Worm (Caenorhabditis elegans) whole organism, L1 larva: Measurements from ENCODE around the gene srxa-6.

Source experiments
- blmp-1 ChIP-seq: fragments of 150-350 bp; optimal IDR thresholded peaks from 2 replicates; lab custom pipeline; 2014; ENCODE audit warnings: missing biosample characterization, missing genetic modification characterization
- efl-3 ChIP-seq: fragments of 200-800 bp; sonication (Bioruptor generic); optimal IDR thresholded peaks from 2 replicates; lab custom pipeline; 2018; ENCODE audit warnings: mild to moderate bottlenecking, missing genetic modification characterization, missing compliant biosample characterization
- lir-3 ChIP-seq: sonication (generic microtip); optimal IDR thresholded peaks from 2 replicates; lab custom pipeline; 2016; ENCODE audit warnings: mild to moderate bottlenecking, missing genetic modification characterization, moderate library complexity, missing compliant biosample characterization; ENCODE audit not compliant: poor library complexity
- mdl-1 ChIP-seq, 2 experiments: fragments of 150-350 bp; optimal IDR thresholded peaks; 2 replicates each; lab custom pipeline; 2014 to 2017; ENCODE audit warnings: missing biosample characterization in 2 of 2, missing genetic modification characterization in 2 of 2, inconsistent platforms in 1 of 2
- nhr-12 ChIP-seq: sonication (generic microtip); optimal IDR thresholded peaks from 2 replicates; lab custom pipeline; 2017; ENCODE audit warnings: missing biosample characterization, missing genetic modification characterization
- nhr-28 ChIP-seq: fragments of 150-350 bp; optimal IDR thresholded peaks from 2 replicates; lab custom pipeline; 2014; ENCODE audit warnings: missing biosample characterization, missing genetic modification characterization
- tbx-2 ChIP-seq: sonication (generic microtip); optimal IDR thresholded peaks from 2 replicates; lab custom pipeline; 2016; ENCODE audit warnings: missing genetic modification characterization, missing compliant biosample characterization
- unc-130 ChIP-seq: fragments of 150-350 bp; optimal IDR thresholded peaks from 2 replicates; lab custom pipeline; 2017; ENCODE audit warnings: missing biosample characterization, missing genetic modification characterization, inconsistent platforms
- unc-62 ChIP-seq: fragments of 150-350 bp; optimal IDR thresholded peaks from 2 replicates; lab custom pipeline; 2014; ENCODE audit warnings: missing biosample characterization, missing genetic modification reagents, missing genetic modification characterization
- ztf-11 ChIP-seq, 2 experiments: sonication (generic microtip); optimal IDR thresholded peaks; 2 replicates each; lab custom pipeline; 2016 to 2017; ENCODE audit warnings: missing genetic modification characterization in 2 of 2, missing biosample characterization in 1 of 2, missing compliant biosample characterization in 1 of 2

DNA sequence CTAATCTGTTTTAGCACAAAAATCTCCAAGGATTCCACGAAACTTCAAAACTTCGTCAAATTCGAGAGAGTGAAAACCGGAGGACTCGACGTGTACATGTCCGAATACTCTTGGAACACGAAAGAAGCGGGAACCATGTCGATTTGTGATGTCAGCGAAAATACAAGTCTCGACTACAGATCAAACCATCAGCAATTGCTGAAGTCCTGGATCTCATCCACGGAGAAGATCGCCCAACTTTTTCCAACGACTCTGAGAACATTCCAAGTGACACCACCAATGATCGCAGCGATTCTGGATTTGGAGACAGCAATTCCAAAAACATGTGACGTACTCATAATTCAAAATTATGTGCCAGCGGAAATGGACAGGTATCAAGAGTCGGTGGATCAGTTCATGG, 12.3 kb upstream of the srxa-6 start:
- TF ChIP-seq unc-62 (GFP tag; lab: Kevin White, UChicago) (no peak), nhr-12 (no peak), tbx-2 (tag; lab: Kevin White, UChicago) (no peak), unc-130 (tag; lab: Kevin White, UChicago) (no peak), ztf-11 (tag; optimal IDR thresholded peaks at IDR 0.05; lab: Kevin White, UChicago) (no peak), blmp-1 (tag; lab: Kevin White, UChicago) (no peak), mdl-1 (tag; optimal IDR thresholded peaks at IDR 0.05; lab: Kevin White, UChicago) (no peak), nhr-28 (tag; lab: Kevin White, UChicago) (no peak), efl-3 (no peak), lir-3 (tag; lab: Kevin White, UChicago) (no peak)
